Worm (Caenorhabditis elegans): ENCODE results near the gene F54B11.10.

DNA sequence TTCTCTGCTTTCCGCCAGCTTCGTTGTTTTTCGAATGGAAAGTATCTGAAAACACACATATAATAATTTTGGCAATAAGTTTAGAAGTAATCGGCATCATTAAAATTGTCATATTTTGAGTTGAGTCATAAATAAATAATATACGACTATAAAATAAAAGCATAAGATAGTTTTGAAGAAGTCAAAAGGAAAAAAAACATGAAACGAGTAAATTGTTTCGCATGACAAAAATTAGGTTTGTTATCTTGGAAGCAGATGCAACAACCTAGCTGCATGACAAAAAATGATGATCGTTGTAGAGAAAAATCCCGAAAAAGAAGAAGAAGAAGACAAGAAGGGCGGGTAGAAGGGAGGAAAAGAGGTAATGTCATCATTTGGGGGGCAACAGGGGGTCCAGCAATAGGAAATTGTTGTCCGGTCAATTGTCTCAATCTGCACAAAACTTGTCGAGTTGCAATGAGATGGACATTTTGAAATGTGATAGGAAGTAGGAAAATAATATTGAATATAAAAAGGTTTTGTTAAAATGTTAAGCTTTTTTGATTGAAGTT, 49.3 kb downstream of the F54B11.10 start, which contains the start of gene nlg-1:
- no peak for TF ChIP-seq let-607 (tag; optimal IDR thresholded peaks at IDR 0.05)
- TF ChIP-seq egrh-3 (GFP tag; IDR thresholded peaks at IDR 0.05): no peak
- no peak for TF ChIP-seq fkh-3 (tag; optimal IDR thresholded peaks at IDR 0.05)
- no peak for TF ChIP-seq rcor-1 (GFP tag; IDR thresholded peaks at IDR 0.05)

All from whole organism, young adult.